Worm (Caenorhabditis elegans) whole organism, L2 larva: ENCODE measurements around the gene Y44A6D.7.

Experiments
- ama-1 ChIP-seq: fragments of 150-350 bp; optimal IDR thresholded peaks from 2 replicates; lab custom pipeline; 2018; ENCODE audit warnings: inconsistent platforms
- ceh-82 ChIP-seq: fragments of 150-350 bp; optimal IDR thresholded peaks from 2 replicates; lab custom pipeline; 2014; ENCODE audit warnings: missing biosample characterization, missing genetic modification characterization
- nhr-12 ChIP-seq: fragments of 150-350 bp; optimal IDR thresholded peaks from 2 replicates; lab custom pipeline; 2014; ENCODE audit warnings: missing biosample characterization, missing genetic modification characterization

ce11 chrV:20771702-20772101 is 42.8 kb upstream of the Y44A6D.7 start:
- TF ChIP-seq nhr-12 (no peak), ama-1 (lab: Kevin White, UChicago) (no peak), ceh-82 (tag; lab: Kevin White, UChicago) (no peak)
